Worm (Caenorhabditis elegans): ENCODE data around the gene mlh-1.

ce11 chrIII:13471504-13471903, 42.9 kb downstream of the mlh-1 start, which contains the start of gene pssy-2:
- TF ChIP-seq elt-2 (tag; optimal IDR thresholded peaks at IDR 0.05) (no peak), ceh-34 (tag; optimal IDR thresholded peaks at IDR 0.05) (no peak), rnt-1 (tag; optimal IDR thresholded peaks at IDR 0.05) (no peak), fkh-10 (GFP tag; optimal IDR thresholded peaks at IDR 0.05) (no peak), ztf-16 (tag; optimal IDR thresholded peaks at IDR 0.05) (no peak), hlh-13 (GFP tag; optimal IDR thresholded peaks at IDR 0.05) (no peak), pat-9 (tag; optimal IDR thresholded peaks at IDR 0.05) (no peak), ceh-6 (GFP tag; optimal IDR thresholded peaks at IDR 0.05) (no peak)

Measured in whole organism, late embryonic.